Worm (Caenorhabditis elegans): Measurements from ENCODE around the gene dyf-19.

DNA sequence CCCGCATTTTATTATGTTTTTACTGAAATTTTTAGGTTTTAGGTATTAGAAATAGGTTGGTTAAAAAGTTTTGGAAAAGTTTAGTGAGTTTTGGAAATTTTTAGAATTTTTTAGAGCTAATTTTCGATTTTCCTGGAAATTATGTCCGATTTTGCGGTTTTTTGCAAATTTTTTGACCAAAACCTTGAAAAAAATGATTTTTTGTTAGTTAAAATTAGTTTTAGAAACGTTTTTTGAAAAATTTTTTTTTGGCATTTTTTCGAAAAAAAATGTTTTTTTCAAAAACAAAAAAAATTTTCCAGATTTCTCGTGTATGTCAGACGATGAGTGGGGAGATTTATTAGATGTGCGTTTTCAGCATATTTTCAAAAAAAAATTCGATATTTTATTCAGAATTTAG lies at the start of gene dyf-19:
- TF ChIP-seq lin-13 (tag; optimal IDR thresholded peaks at IDR 0.05), result no peak
- no peak for TF ChIP-seq unc-39 (tag; optimal IDR thresholded peaks at IDR 0.05)
- no peak for TF ChIP-seq nhr-76 (tag; optimal IDR thresholded peaks at IDR 0.05)
- no peak for TF ChIP-seq mep-1 (tag; optimal IDR thresholded peaks at IDR 0.05)
- TF ChIP-seq elt-3 (tag; optimal IDR thresholded peaks at IDR 0.05), result no peak
- TF ChIP-seq unc-120 (tag; optimal IDR thresholded peaks at IDR 0.05; ENCODE audit: poor library complexity, severe bottlenecking), result no peak
- no peak for TF ChIP-seq cnd-1 (tag; optimal IDR thresholded peaks at IDR 0.05)
- TF ChIP-seq unc-62 (GFP tag; optimal IDR thresholded peaks at IDR 0.05), result no peak
- no peak for TF ChIP-seq blmp-1 (tag; optimal IDR thresholded peaks at IDR 0.05)
- no peak for TF ChIP-seq nhr-237 (tag; optimal IDR thresholded peaks at IDR 0.05)
- no peak for TF ChIP-seq pha-4 (tag; optimal IDR thresholded peaks at IDR 0.05)
- no peak for TF ChIP-seq ces-1 (GFP tag; optimal IDR thresholded peaks at IDR 0.05)

Measured in whole organism, mixed stage, embryonic.